Worm (Caenorhabditis elegans) whole organism, mixed stage, embryonic: ENCODE results near the gene npp-15.
"Not testable (repeated sequence)": the region's sequence is repeated elsewhere in the genome, so short reads cannot be mapped to it uniquely, and the experiment has no call there.

Source experiments
- M03D4.4 ChIP-seq: sonication (generic microtip); optimal IDR thresholded peaks from 2 replicates; lab custom pipeline; 2017; ENCODE audit warnings: mild to moderate bottlenecking, missing genetic modification characterization, missing compliant biosample characterization
- ceh-39 ChIP-seq: fragments of 150-350 bp; optimal IDR thresholded peaks from 2 replicates; lab custom pipeline; 2014; ENCODE audit warnings: missing biosample characterization, missing genetic modification characterization
- ceh-43 ChIP-seq: fragments of 200-800 bp; sonication (Bioruptor generic); optimal IDR thresholded peaks from 2 replicates; lab custom pipeline; 2018; ENCODE audit warnings: mild to moderate bottlenecking, missing genetic modification characterization, moderate library complexity, missing compliant biosample characterization
- ceh-83 ChIP-seq: fragments of 200-800 bp; sonication (Bioruptor generic); optimal IDR thresholded peaks from 2 replicates; lab custom pipeline; 2018; ENCODE audit warnings: mild to moderate bottlenecking, missing genetic modification characterization, missing compliant biosample characterization
- ces-1 ChIP-seq: fragments of 150-350 bp; optimal IDR thresholded peaks from 2 replicates; lab custom pipeline; 2014; ENCODE audit warnings: missing biosample characterization, missing genetic modification reagents, missing genetic modification characterization
- cnd-1 ChIP-seq: fragments of 200-800 bp; sonication (Bioruptor generic); optimal IDR thresholded peaks from 2 replicates; lab custom pipeline; 2018; ENCODE audit warnings: mild to moderate bottlenecking, missing genetic modification characterization, missing compliant biosample characterization
- drap-1 ChIP-seq: fragments of 200-800 bp; sonication (Bioruptor generic); optimal IDR thresholded peaks from 3 replicates; lab custom pipeline; 2018; ENCODE audit warnings: mild to moderate bottlenecking, missing genetic modification characterization, missing compliant biosample characterization
- elt-1 ChIP-seq: sonication (generic microtip); optimal IDR thresholded peaks from 2 replicates; lab custom pipeline; 2017; ENCODE audit warnings: missing genetic modification characterization, mild to moderate bottlenecking, missing compliant biosample characterization, antibody characterized with exemption, moderate library complexity, borderline replicate concordance; ENCODE audit not compliant: insufficient read depth
- elt-3 ChIP-seq: fragments of 150-350 bp; optimal IDR thresholded peaks from 2 replicates; lab custom pipeline; 2014; ENCODE audit warnings: missing biosample characterization, missing genetic modification characterization
- hlh-1 ChIP-seq: fragments of 150-350 bp; optimal IDR thresholded peaks from 2 replicates; lab custom pipeline; 2014; ENCODE audit warnings: missing biosample characterization, missing genetic modification reagents, missing genetic modification characterization
- lin-13 ChIP-seq: fragments of 150-350 bp; optimal IDR thresholded peaks from 2 replicates; lab custom pipeline; 2014; ENCODE audit warnings: missing biosample characterization, missing genetic modification characterization
- lin-32 ChIP-seq: fragments of 200-800 bp; sonication (Bioruptor generic); optimal IDR thresholded peaks from 2 replicates; lab custom pipeline; 2018; ENCODE audit warnings: mild to moderate bottlenecking, missing genetic modification characterization, missing compliant biosample characterization
- lsy-2 ChIP-seq: fragments of 150-350 bp; optimal IDR thresholded peaks from 2 replicates; lab custom pipeline; 2014; ENCODE audit warnings: missing biosample characterization, missing genetic modification characterization
- mep-1 ChIP-seq: fragments of 150-350 bp; optimal IDR thresholded peaks from 2 replicates; lab custom pipeline; 2017; ENCODE audit warnings: missing biosample characterization, missing genetic modification reagents, missing genetic modification characterization, inconsistent platforms
- mls-2 ChIP-seq: sonication (generic microtip); optimal IDR thresholded peaks from 2 replicates; lab custom pipeline; 2016; ENCODE audit warnings: mild to moderate bottlenecking, missing genetic modification characterization, moderate library complexity, missing compliant biosample characterization
- nhr-237 ChIP-seq: fragments of 150-350 bp; optimal IDR thresholded peaks from 2 replicates; lab custom pipeline; 2014; ENCODE audit warnings: missing biosample characterization, missing genetic modification characterization
- nhr-28 ChIP-seq: fragments of 150-350 bp; optimal IDR thresholded peaks from 2 replicates; lab custom pipeline; 2014; ENCODE audit warnings: missing biosample characterization, missing genetic modification characterization
- nhr-76 ChIP-seq: sonication (generic microtip); optimal IDR thresholded peaks from 2 replicates; lab custom pipeline; 2017; ENCODE audit warnings: missing biosample characterization, missing genetic modification characterization
- pha-4 ChIP-seq: fragments of 150-350 bp; optimal IDR thresholded peaks from 2 replicates; lab custom pipeline; 2018; ENCODE audit warnings: missing biosample characterization, missing genetic modification reagents, missing genetic modification characterization
- sem-2 ChIP-seq: fragments of 200-800 bp; sonication (Bioruptor generic); optimal IDR thresholded peaks from 2 replicates; lab custom pipeline; 2018; ENCODE audit warnings: mild to moderate bottlenecking, missing genetic modification characterization, missing compliant biosample characterization
- snpc-4 ChIP-seq: fragments of 150-350 bp; optimal IDR thresholded peaks from 2 replicates; lab custom pipeline; 2014; ENCODE audit warnings: missing biosample characterization, missing genetic modification characterization
- sptf-1 ChIP-seq: sonication (generic microtip); optimal IDR thresholded peaks from 2 replicates; lab custom pipeline; 2017; ENCODE audit warnings: mild to moderate bottlenecking, missing genetic modification characterization, moderate library complexity, missing compliant biosample characterization
- unc-120 ChIP-seq: sonication (generic microtip); optimal IDR thresholded peaks from 2 replicates; lab custom pipeline; 2017; ENCODE audit warnings: missing genetic modification characterization, missing compliant biosample characterization; ENCODE audit not compliant: poor library complexity, severe bottlenecking
- unc-62 ChIP-seq: fragments of 150-350 bp; optimal IDR thresholded peaks from 2 replicates; lab custom pipeline; 2014; ENCODE audit warnings: missing biosample characterization, missing genetic modification reagents, missing genetic modification characterization
- zip-8 ChIP-seq: fragments of 150-350 bp; optimal IDR thresholded peaks from 2 replicates; lab custom pipeline; 2014; ENCODE audit warnings: missing biosample characterization, missing genetic modification characterization
- ztf-11 ChIP-seq: fragments of 150-350 bp; optimal IDR thresholded peaks from 2 replicates; lab custom pipeline; 2014; ENCODE audit warnings: missing biosample characterization, missing genetic modification characterization

The npp-15 gene

DNA sequence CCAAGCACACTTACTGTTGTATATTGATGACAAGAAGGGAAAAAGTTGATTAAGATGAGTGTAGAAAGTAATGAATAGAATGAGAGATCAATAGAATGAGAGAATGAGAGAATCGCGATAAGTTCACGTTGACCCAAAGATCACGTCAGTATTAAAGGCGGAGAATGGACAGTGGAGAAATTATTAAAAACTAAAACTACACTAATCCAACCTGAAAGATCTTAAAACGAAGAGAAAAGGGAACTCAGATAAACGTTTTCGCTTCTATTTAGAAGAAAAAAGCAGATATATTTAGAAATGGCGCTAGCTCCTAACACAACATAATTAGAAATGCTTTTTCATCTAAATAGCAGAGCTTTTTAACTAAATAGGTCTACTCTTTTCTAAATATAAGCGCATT is 24.4 kb downstream of the npp-15 start, which contains the start of gene let-754:
Gene let-754, minus strand, starts transcription at position 101 of the 400 bp plus-strand sequence.
- TF ChIP-seq elt-1 (tag; lab: Kevin White, UChicago) (no peak), mls-2 (tag; lab: Kevin White, UChicago) (no peak), nhr-76 (no peak), drap-1 (no peak), pha-4 (no peak), snpc-4 (tag; lab: Kevin White, UChicago) (no peak), sptf-1 (tag; lab: Kevin White, UChicago) (no peak), lsy-2 (no peak), ceh-43 (GFP tag; lab: Kevin White, UChicago) (no peak), lin-32 (GFP tag; lab: Kevin White, UChicago) (no peak), ztf-11 (tag; lab: Kevin White, UChicago) (no peak), zip-8 (tag; lab: Kevin White, UChicago) (no peak), sem-2 (no peak), elt-3 (tag; lab: Kevin White, UChicago) (no peak), ces-1 (no peak), ceh-39 (tag; lab: Kevin White, UChicago) (no peak), mep-1 (no peak), unc-120 (tag; lab: Kevin White, UChicago) (no peak), nhr-237 (no peak)

DNA sequence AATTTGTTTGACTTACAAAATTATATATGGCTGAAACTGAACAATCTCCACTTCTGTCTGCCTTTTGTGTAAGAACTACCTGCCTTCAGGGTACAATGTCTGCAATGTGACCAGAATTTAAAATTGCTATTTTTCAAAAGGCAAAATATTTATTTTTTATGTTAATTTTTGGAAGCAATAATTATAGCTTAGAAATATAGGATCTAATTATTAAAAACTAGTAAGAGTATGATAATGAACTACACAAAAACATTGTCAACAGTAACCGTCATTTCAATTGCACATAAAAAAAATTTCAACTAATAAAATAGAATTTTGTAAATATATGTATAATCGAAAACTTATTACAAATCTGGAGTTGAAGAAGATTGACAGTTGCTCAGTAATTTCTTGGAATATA is 28.1 kb downstream of the npp-15 start, which contains the start of gene C29E4.9:
Gene C29E4.9, minus strand, starts transcription at position 101 of the 400 bp plus-strand sequence.
- TF ChIP-seq ceh-83 (GFP tag; lab: Kevin White, UChicago) (no peak), unc-120 (tag; lab: Kevin White, UChicago) (no peak), sem-2 (no peak), nhr-28 (tag; lab: Kevin White, UChicago) (no peak), lin-32 (GFP tag; lab: Kevin White, UChicago) (no peak), lsy-2 (no peak)

DNA sequence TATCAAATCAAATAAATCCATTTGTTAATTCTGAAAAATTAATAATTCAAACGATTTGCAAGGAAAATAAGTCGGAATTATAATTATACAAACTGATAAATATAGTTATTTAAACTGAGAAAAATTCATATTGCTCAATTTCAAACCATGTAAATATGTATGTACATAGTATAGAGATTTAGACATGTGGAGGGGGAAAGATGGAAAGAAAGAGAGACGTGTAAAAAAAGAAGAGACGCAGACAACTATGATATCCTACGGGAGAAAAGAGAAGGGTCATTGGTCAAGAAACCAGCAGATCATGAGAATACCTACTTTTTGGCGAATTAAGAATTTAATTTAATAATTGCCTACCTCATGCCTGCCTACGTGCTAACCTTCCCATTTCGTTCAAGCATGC is 29.2 kb downstream of the npp-15 start, which contains the start of gene C29E4.11:
Gene C29E4.11, minus strand, starts transcription at position 30 of the 400 bp plus-strand sequence.
- TF ChIP-seq ces-1 (peak; percentile 42), lsy-2 (no peak), pha-4 (peak; percentile 33)
- TF ChIP-seq, all 35 proteins: peak for 2

DNA sequence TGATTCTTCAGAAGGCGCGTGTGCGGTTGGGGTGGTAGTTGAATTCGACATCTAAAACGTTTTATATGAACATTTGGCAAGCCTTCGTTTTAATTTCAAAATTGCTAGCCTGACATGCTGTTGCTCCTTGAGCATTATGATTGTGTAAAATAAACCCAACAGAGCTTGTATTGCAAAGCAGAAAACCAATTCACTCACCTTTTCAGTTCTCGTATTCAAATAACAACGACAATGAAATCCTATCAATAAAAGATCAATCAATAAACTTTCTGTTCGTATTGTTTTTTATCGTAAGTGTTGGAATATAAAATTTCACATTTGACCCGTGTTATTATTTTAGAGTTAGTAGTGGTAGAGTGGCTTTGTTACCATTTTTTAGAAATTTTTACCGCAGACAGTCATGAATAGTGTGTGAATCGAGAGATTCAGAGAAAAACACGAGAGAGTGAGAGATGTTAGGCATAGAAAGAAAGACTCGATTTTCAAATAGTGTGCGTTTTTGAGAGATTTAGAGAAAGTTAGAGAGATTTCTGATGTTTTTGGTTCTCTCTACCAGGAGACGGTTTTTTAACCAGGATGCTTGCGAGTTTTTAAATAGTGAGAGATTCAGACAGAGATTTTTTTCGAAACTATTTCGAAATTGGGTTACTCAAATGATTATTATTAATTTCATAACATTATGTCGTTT is 30.2 kb downstream of the npp-15 start, which contains the start of gene F54H12.10:
Gene F54H12.10, minus strand, starts transcription at position 51 of the 688 bp plus-strand sequence.
- not testable (repeated sequence) for TF ChIP-seq nhr-237; ces-1; cnd-1 (tag; lab: Kevin White, UChicago)

DNA sequence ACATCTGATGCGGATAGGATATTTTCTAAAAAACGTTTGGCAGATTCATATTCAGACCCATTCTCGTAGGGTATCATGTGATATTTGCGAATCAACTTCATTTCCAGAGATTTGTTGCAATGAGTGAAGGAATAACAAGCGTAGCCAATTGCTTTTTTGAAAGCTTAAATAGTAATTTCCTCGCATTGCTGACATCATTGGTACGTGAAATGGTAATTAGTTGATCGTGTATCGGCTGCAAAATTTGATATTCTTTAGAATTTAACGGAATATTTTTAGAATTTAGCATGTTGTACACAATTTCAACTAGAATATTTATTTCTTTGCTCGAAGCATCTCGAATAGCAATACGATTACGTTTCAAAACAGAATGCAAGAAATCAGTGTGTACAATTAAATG is 33.8 kb downstream of the npp-15 start, which contains the start of gene F54H12.4:
Gene F54H12.4, minus strand, starts transcription at position 101 of the 400 bp plus-strand sequence.
- not testable (repeated sequence) for TF ChIP-seq ceh-83 (GFP tag; lab: Kevin White, UChicago); sem-2; zip-8 (tag; lab: Kevin White, UChicago)
- TF ChIP-seq, all 35 proteins: peak for 0; not testable (repeated sequence) for 35

DNA sequence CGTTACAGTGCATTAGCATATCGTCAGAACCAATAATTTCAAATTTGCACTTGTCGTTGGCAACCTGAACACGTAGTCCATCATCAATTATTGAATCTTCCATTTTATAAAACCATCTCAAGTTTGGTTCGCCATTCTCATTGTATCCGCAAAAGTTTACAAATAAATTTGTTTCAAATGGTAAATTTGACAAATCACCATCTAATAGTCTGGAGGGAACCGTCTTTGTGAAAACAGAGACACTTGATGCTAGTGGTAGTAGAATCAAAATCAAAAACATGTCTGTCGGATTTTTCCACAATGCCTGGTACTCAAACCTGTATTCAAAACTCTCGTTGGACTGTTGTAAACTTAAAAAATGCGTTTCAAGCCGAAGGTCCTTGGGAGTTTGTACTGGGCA is 35.4 kb downstream of the npp-15 start, which contains the start of gene F54H12.2:
Gene F54H12.2, plus strand, starts transcription at position 301 of the 400 bp plus-strand sequence.
- TF ChIP-seq lin-32 (GFP tag; lab: Kevin White, UChicago); elt-1 (tag; lab: Kevin White, UChicago); cnd-1 (tag; lab: Kevin White, UChicago): not testable (repeated sequence)

DNA sequence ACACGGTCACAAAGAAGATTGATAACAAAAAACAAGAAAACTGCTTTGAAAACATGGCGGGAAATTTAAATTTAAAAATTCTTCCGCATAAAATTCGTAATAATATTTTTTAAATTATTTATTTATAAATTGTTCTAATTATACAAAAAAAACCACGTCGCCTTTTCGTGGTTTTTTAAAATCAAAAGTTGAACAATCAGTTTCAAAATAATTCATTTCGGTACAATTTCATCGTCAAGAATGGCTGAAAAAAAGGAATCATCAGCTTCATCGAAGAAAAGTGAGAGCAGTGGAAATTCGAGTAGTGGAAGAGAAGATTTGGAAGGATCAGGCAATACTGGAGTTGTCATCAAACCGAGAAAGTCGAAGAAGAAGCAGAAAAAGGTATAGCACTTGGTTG is 40.3 kb downstream of the npp-15 start, which contains the start of the genes F54H12.8 and F54H12.7:
Gene F54H12.8, minus strand, starts transcription at position 101 of the 400 bp plus-strand sequence.
Gene F54H12.7, plus strand, starts transcription at position 229 of the 400 bp plus-strand sequence.
- TF ChIP-seq pha-4 (no peak), nhr-237 (no peak), lin-13 (no peak), unc-62 (GFP tag; lab: Kevin White, UChicago) (no peak), hlh-1 (no peak), mls-2 (tag; lab: Kevin White, UChicago) (no peak), M03D4.4 (tag; lab: Kevin White, UChicago) (no peak)
- TF ChIP-seq, all 35 proteins: peak for 0
